Worm (Caenorhabditis elegans) whole organism, L2 larva: ENCODE measurements around the gene nlp-30.

ENCODE experiments used
- R02D3.7 ChIP-seq: fragments of 150-350 bp; optimal IDR thresholded peaks from 2 replicates; lab custom pipeline; 2014; ENCODE audit warnings: missing biosample characterization, missing genetic modification characterization
- ama-1 ChIP-seq: fragments of 150-350 bp; optimal IDR thresholded peaks from 2 replicates; lab custom pipeline; 2018; ENCODE audit warnings: inconsistent platforms
- ceh-82 ChIP-seq: fragments of 150-350 bp; optimal IDR thresholded peaks from 2 replicates; lab custom pipeline; 2014; ENCODE audit warnings: missing biosample characterization, missing genetic modification characterization
- dmd-4 ChIP-seq: sonication (generic microtip); optimal IDR thresholded peaks from 2 replicates; lab custom pipeline; 2017; ENCODE audit warnings: missing biosample characterization, missing genetic modification characterization
- fos-1 ChIP-seq: fragments of 150-350 bp; optimal IDR thresholded peaks from 2 replicates; lab custom pipeline; 2014; ENCODE audit warnings: missing biosample characterization, missing genetic modification characterization
- lin-13 ChIP-seq: fragments of 150-350 bp; optimal IDR thresholded peaks from 2 replicates; lab custom pipeline; 2014; ENCODE audit warnings: missing biosample characterization, missing genetic modification reagents, missing genetic modification characterization
- nhr-10 ChIP-seq: sonication (generic microtip); optimal IDR thresholded peaks from 2 replicates; lab custom pipeline; 2017; ENCODE audit warnings: missing biosample characterization, missing genetic modification characterization
- nhr-11 ChIP-seq: fragments of 150-350 bp; optimal IDR thresholded peaks from 2 replicates; lab custom pipeline; 2014; ENCODE audit warnings: missing biosample characterization, missing genetic modification characterization
- nhr-77 ChIP-seq: fragments of 150-350 bp; optimal IDR thresholded peaks from 2 replicates; lab custom pipeline; 2014; ENCODE audit warnings: missing biosample characterization, missing genetic modification characterization
- skn-1 ChIP-seq: sonication (generic microtip); optimal IDR thresholded peaks from 2 replicates; lab custom pipeline; 2017; ENCODE audit warnings: missing biosample characterization, missing genetic modification characterization
- snpc-4 ChIP-seq: fragments of 150-350 bp; optimal IDR thresholded peaks from 2 replicates; lab custom pipeline; 2014; ENCODE audit warnings: missing biosample characterization, missing genetic modification characterization
- unc-62 ChIP-seq: fragments of 150-350 bp; optimal IDR thresholded peaks from 2 replicates; lab custom pipeline; 2014; ENCODE audit warnings: missing biosample characterization, missing genetic modification reagents, missing genetic modification characterization
- zag-1 ChIP-seq: fragments of 150-350 bp; optimal IDR thresholded peaks from 2 replicates; lab custom pipeline; 2014; ENCODE audit warnings: missing biosample characterization, missing genetic modification characterization

- TF ChIP-seq snpc-4 (tag; lab: Kevin White, UChicago): no peak
- TF ChIP-seq ama-1 (lab: Kevin White, UChicago): no peak
- TF ChIP-seq lin-13 (GFP tag; lab: Kevin White, UChicago): no peak
- no peak for TF ChIP-seq zag-1 (tag; lab: Kevin White, UChicago)
- TF ChIP-seq fos-1: no peak
- TF ChIP-seq nhr-11: no peak
- TF ChIP-seq ceh-82 (tag; lab: Kevin White, UChicago): no peak
- TF ChIP-seq unc-62 (GFP tag; lab: Kevin White, UChicago): no peak
- TF ChIP-seq nhr-10 (tag; lab: Kevin White, UChicago): no peak
- TF ChIP-seq skn-1 (tag; lab: Kevin White, UChicago): no peak
- TF ChIP-seq nhr-77 (tag; lab: Kevin White, UChicago): no peak
- TF ChIP-seq dmd-4 (tag; lab: Kevin White, UChicago): no peak
- no peak for TF ChIP-seq R02D3.7 (tag; lab: Kevin White, UChicago)
These were observed 12.1 kb upstream of the nlp-30 start for ce11 chrV:3969664-3970063.
